5 fruit fly cellular contexts compared by ENCODE assay signal in the genomic region with DNA sequence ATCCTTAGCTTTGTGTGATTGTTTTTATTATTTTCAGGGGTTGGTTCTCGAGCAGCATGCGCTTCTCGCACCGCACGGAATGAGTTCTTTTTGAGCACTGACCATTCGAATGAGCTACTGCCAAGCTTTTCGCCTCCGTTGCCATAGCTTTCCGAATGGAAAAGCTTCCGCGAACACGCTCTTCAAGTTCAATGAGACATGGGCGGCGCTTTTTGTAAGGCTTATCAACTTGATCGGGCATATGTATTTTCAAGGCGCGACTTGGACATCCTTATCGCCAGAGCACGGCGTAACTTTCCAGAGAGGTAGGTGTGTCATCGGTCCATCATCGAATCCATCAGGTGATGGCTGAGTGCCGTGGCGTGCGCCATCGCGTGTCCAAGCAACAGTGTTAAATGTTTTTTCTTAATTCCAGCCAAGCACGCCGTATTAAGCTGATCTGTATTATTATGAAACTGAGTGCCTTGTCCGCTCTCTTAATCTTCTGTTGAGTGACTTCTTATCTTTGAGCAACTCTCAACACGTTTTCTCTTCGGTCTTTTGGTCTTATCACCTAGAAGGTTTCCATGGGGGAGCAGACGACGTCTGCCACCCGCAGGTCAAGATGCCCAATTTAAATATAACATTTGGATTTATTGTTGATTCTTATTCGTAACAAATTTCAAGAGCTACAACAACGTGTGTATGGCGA.
TF ChIP-seq lines count a peak whose summit lies in the region.

Gene AcCoAS, minus strand, starts transcription at position 368 of the 691 bp plus-strand sequence.

- peak; percentile 53 for TF ChIP-seq CTCF in whole organism, embryonic (GFP tag; optimal IDR thresholded peaks at IDR 0.05; lab: Kevin White, UChicago)

TF ChIP-seq in whole organism, adult, 20 proteins besides CTCF, POLR2A, EP300 and RAD21 (continues in another document):
- peak; percentile 45 for TF ChIP-seq Hr96 (GFP tag; optimal IDR thresholded peaks at IDR 0.05; lab: Kevin White, UChicago)
- peak; percentile 8 for TF ChIP-seq tj (GFP tag; optimal IDR thresholded peaks at IDR 0.05; lab: Kevin White, UChicago)
- TF ChIP-seq cic (GFP tag; optimal IDR thresholded peaks at IDR 0.05; lab: Kevin White, UChicago), result peak; percentile 87
- TF ChIP-seq CG1620 (GFP tag; optimal IDR thresholded peaks at IDR 0.05; lab: Kevin White, UChicago), result peak; percentile 18
- TF ChIP-seq Mnt (GFP tag; optimal IDR thresholded peaks at IDR 0.05; lab: Kevin White, UChicago), result peak; percentile 66
- peak; percentile 74 for TF ChIP-seq Crg-1 (GFP tag; optimal IDR thresholded peaks at IDR 0.05; lab: Kevin White, UChicago)
- peak; percentile 66 for TF ChIP-seq bab1 (GFP tag; optimal IDR thresholded peaks at IDR 0.05; lab: Kevin White, UChicago)
- peak; percentile 51 for TF ChIP-seq CG14711 (tag; optimal IDR thresholded peaks at IDR 0.05; lab: Kevin White, UChicago)
- TF ChIP-seq ovo (GFP tag; optimal IDR thresholded peaks at IDR 0.05; lab: Kevin White, UChicago), result no peak
- no peak for TF ChIP-seq Clk (GFP tag; optimal IDR thresholded peaks at IDR 0.05; lab: Kevin White, UChicago)
- TF ChIP-seq CG12768 (GFP tag; optimal IDR thresholded peaks at IDR 0.05; lab: Kevin White, UChicago), result peak; percentile 81
- TF ChIP-seq cnc (optimal IDR thresholded peaks at IDR 0.05; lab: Kevin White, UChicago), result no peak
- TF ChIP-seq CG5204 (GFP tag; optimal IDR thresholded peaks at IDR 0.05; lab: Kevin White, UChicago), result no peak
- TF ChIP-seq kay (GFP tag; lab: Kevin White, UChicago; ENCODE audit: borderline replicate concordance), result peak; percentile 96
- peak; percentile 72 for TF ChIP-seq CG7101 (tag; optimal IDR thresholded peaks at IDR 0.05; lab: Kevin White, UChicago)
- TF ChIP-seq CG33017 (tag; optimal IDR thresholded peaks at IDR 0.05; lab: Kevin White, UChicago), result peak; percentile 84

TF ChIP-seq in whole organism, embryonic, 481 proteins besides CTCF, POLR2A, EP300 and RAD21 (continues in another document):
- TF ChIP-seq pros (GFP tag; optimal IDR thresholded peaks at IDR 0.05; lab: Kevin White, UChicago) (peak; percentile 56), CHES-1-like (GFP tag; optimal IDR thresholded peaks at IDR 0.05; lab: Kevin White, UChicago) (peak; percentile 2), CG18764 (GFP tag; optimal IDR thresholded peaks at IDR 0.05; lab: Kevin White, UChicago) (no peak), CG13424 (tag; optimal IDR thresholded peaks at IDR 0.05; lab: Kevin White, UChicago) (peak; percentile 30), amos (GFP tag; IDR thresholded peaks at IDR 0.05; lab: Robert Waterston, UW; ENCODE audit: partially characterized antibody) (peak; percentile 51; the same call in 1 of the 2 replicates), tna (GFP tag; IDR thresholded peaks at IDR 0.05; lab: Robert Waterston, UW; ENCODE audit: partially characterized antibody) (peak; percentile 41; the same call in 1 of the 2 replicates), CG6175 (GFP tag; IDR thresholded peaks at IDR 0.05; lab: Robert Waterston, UW) (no peak), rib (GFP tag; IDR thresholded peaks at IDR 0.05; lab: Robert Waterston, UW) (peak; percentile 52; the same call in 1 of the 2 replicates), CG6854 (GFP tag; optimal IDR thresholded peaks at IDR 0.05; lab: Kevin White, UChicago) (peak; percentile 4), HLH54F (GFP tag; optimal IDR thresholded peaks at IDR 0.05; lab: Kevin White, UChicago) (peak; percentile 15), sd (tag; optimal IDR thresholded peaks at IDR 0.05; lab: Kevin White, UChicago) (peak; percentile 19), oc (tag; optimal IDR thresholded peaks at IDR 0.05; lab: Kevin White, UChicago) (no peak), CG6683 (GFP tag; optimal IDR thresholded peaks at IDR 0.05; lab: Kevin White, UChicago) (peak; percentile 6), CG16779 (GFP tag; IDR thresholded peaks at IDR 0.05; lab: Robert Waterston, UW) (0 out of 2 replicates have a peak, but pooled peaks have one; percentile 44), Pdp1 (GFP tag; optimal IDR thresholded peaks at IDR 0.05; lab: Kevin White, UChicago) (peak; percentile 16 to 87)

TF ChIP-seq in whole organism, prepupa, 60 proteins besides CTCF, POLR2A, EP300 and RAD21 (continues in another document):
- peak; percentile 40 for TF ChIP-seq pdm3 (GFP tag; optimal IDR thresholded peaks at IDR 0.05; lab: Kevin White, UChicago)
- TF ChIP-seq ss (GFP tag; optimal IDR thresholded peaks at IDR 0.05; lab: Kevin White, UChicago), result peak; percentile 44 to 58
- TF ChIP-seq CG8319 (GFP tag; optimal IDR thresholded peaks at IDR 0.05; lab: Kevin White, UChicago), result peak; percentile 33
- TF ChIP-seq Sox15 (GFP tag; optimal IDR thresholded peaks at IDR 0.05; lab: Kevin White, UChicago), result no peak
- TF ChIP-seq net (GFP tag; optimal IDR thresholded peaks at IDR 0.05; lab: Kevin White, UChicago), result peak; percentile 30
- no peak for TF ChIP-seq CG11902 (GFP tag; optimal IDR thresholded peaks at IDR 0.05; lab: Kevin White, UChicago)
- peak; percentile 37 for TF ChIP-seq Sox14 (GFP tag; optimal IDR thresholded peaks at IDR 0.05; lab: Kevin White, UChicago)
- TF ChIP-seq CG6163 (GFP tag; IDR thresholded peaks at IDR 0.05; lab: Robert Waterston, UW), result no peak; the same call in 2 of the 3 replicates
- peak; percentile 95 for TF ChIP-seq Eip78C (GFP tag; lab: Kevin White, UChicago)
- peak; percentile 29 for TF ChIP-seq CG6854 (GFP tag; optimal IDR thresholded peaks at IDR 0.05; lab: Kevin White, UChicago)
- peak; percentile 18 for TF ChIP-seq CG10669 (GFP tag; optimal IDR thresholded peaks at IDR 0.05; lab: Kevin White, UChicago)
- TF ChIP-seq Hr39 (GFP tag; optimal IDR thresholded peaks at IDR 0.05; lab: Kevin White, UChicago), result peak; percentile 22
- peak; percentile 53; the same call in 2 of the 3 replicates for TF ChIP-seq eg (GFP tag; IDR thresholded peaks at IDR 0.05; lab: Robert Waterston, UW)
- TF ChIP-seq Smox (GFP tag; optimal IDR thresholded peaks at IDR 0.05; lab: Kevin White, UChicago), result peak; percentile 41
- no peak for TF ChIP-seq salr (GFP tag; optimal IDR thresholded peaks at IDR 0.05; lab: Kevin White, UChicago)
- peak; percentile 39 for TF ChIP-seq lz (GFP tag; optimal IDR thresholded peaks at IDR 0.05; lab: Kevin White, UChicago)
- peak; percentile 44 for TF ChIP-seq CG16779 (tag; optimal IDR thresholded peaks at IDR 0.05; lab: Kevin White, UChicago)

TF ChIP-seq in whole organism, pupa, 21 proteins besides CTCF, POLR2A, EP300 and RAD21 (continues in another document):
- peak; percentile 43 for TF ChIP-seq gl (tag; optimal IDR thresholded peaks at IDR 0.05; lab: Kevin White, UChicago)
- TF ChIP-seq Pif1B (GFP tag; optimal IDR thresholded peaks at IDR 0.05; lab: Kevin White, UChicago), result no peak
- TF ChIP-seq CG13204 (GFP tag; optimal IDR thresholded peaks at IDR 0.05; lab: Kevin White, UChicago), result no peak
- peak; percentile 28; the same call in 1 of the 2 replicates for TF ChIP-seq Ets98B (GFP tag; IDR thresholded peaks at IDR 0.05; lab: Robert Waterston, UW)
- TF ChIP-seq CG8301 (tag; optimal IDR thresholded peaks at IDR 0.05; lab: Kevin White, UChicago), result no peak
- peak; percentile 53 for TF ChIP-seq Snoo (tag; optimal IDR thresholded peaks at IDR 0.05; lab: Kevin White, UChicago)
- TF ChIP-seq CG17806 (tag; optimal IDR thresholded peaks at IDR 0.05; lab: Kevin White, UChicago), result no peak
- peak; percentile 34 for TF ChIP-seq Pif1A (GFP tag; optimal IDR thresholded peaks at IDR 0.05; lab: Kevin White, UChicago)
- TF ChIP-seq CG12605 (GFP tag; IDR thresholded peaks at IDR 0.05; lab: Robert Waterston, UW), result no peak; the same call in none of the 2 replicates
- TF ChIP-seq CG15710 (tag; optimal IDR thresholded peaks at IDR 0.05; lab: Kevin White, UChicago), result peak; percentile 30
- TF ChIP-seq EcR (GFP tag; optimal IDR thresholded peaks at IDR 0.05; lab: Kevin White, UChicago), result peak; percentile 67
- no peak for TF ChIP-seq CG34367 (tag; optimal IDR thresholded peaks at IDR 0.05; lab: Kevin White, UChicago)
- TF ChIP-seq rn (GFP tag; IDR thresholded peaks at IDR 0.05; lab: Robert Waterston, UW), result no peak
- no peak for TF ChIP-seq CG10348 (GFP tag; IDR thresholded peaks at IDR 0.05; lab: Robert Waterston, UW)
- TF ChIP-seq CG8159 (tag; optimal IDR thresholded peaks at IDR 0.05; lab: Kevin White, UChicago), result peak; percentile 11
- TF ChIP-seq D1 (tag; optimal IDR thresholded peaks at IDR 0.05; lab: Kevin White, UChicago), result no peak
- no peak for TF ChIP-seq CG14655 (GFP tag; optimal IDR thresholded peaks at IDR 0.05; lab: Kevin White, UChicago)
- TF ChIP-seq CG32121 (GFP tag; IDR thresholded peaks at IDR 0.05; lab: Robert Waterston, UW), result peak; percentile 39; the same call in 1 of the 2 replicates
- peak; percentile 81 for TF ChIP-seq CG4496 (GFP tag; IDR thresholded peaks at IDR 0.05; lab: Robert Waterston, UW)

TF ChIP-seq in whole organism, wandering third instar larva, 38 proteins besides CTCF, POLR2A, EP300 and RAD21 (continues in another document):
- TF ChIP-seq Sp1 (GFP tag; optimal IDR thresholded peaks at IDR 0.05; lab: Kevin White, UChicago) (peak; percentile 55), ey (GFP tag; optimal IDR thresholded peaks at IDR 0.05; lab: Kevin White, UChicago) (peak; percentile 62), brk (GFP tag; optimal IDR thresholded peaks at IDR 0.05; lab: Kevin White, UChicago) (peak; percentile 29), rgr (GFP tag; optimal IDR thresholded peaks at IDR 0.05; lab: Kevin White, UChicago) (peak; percentile 67), Rel (GFP tag; optimal IDR thresholded peaks at IDR 0.05; lab: Kevin White, UChicago) (no peak), Rel (tag; optimal IDR thresholded peaks at IDR 0.05; lab: Kevin White, UChicago) (peak; percentile 33), Hnf4 (GFP tag; optimal IDR thresholded peaks at IDR 0.05; lab: Kevin White, UChicago) (peak; percentile 15), Vsx2 (GFP tag; optimal IDR thresholded peaks at IDR 0.05; lab: Kevin White, UChicago; ENCODE audit: partially characterized antibody) (no peak), Hr83 (GFP tag; optimal IDR thresholded peaks at IDR 0.05; lab: Kevin White, UChicago; ENCODE audit: poor library complexity, severe bottlenecking) (peak; percentile 67), Jra (GFP tag; optimal IDR thresholded peaks at IDR 0.05; lab: Kevin White, UChicago) (peak; percentile 47), psq (GFP tag; optimal IDR thresholded peaks at IDR 0.05; lab: Kevin White, UChicago) (peak; percentile 29), foxo (GFP tag; optimal IDR thresholded peaks at IDR 0.05; lab: Kevin White, UChicago) (peak; percentile 8 to 74), h (GFP tag; optimal IDR thresholded peaks at IDR 0.05; lab: Kevin White, UChicago) (peak; percentile 87), fru (GFP tag; optimal IDR thresholded peaks at IDR 0.05; lab: Kevin White, UChicago) (peak; percentile 63), dl (GFP tag; optimal IDR thresholded peaks at IDR 0.05; lab: Kevin White, UChicago; ENCODE audit: insufficient read depth in 1 of 2, partially characterized antibody in 2 of 2) (no peak), HLH106 (tag; optimal IDR thresholded peaks at IDR 0.05; lab: Kevin White, UChicago) (peak; percentile 31), br (GFP tag; optimal IDR thresholded peaks at IDR 0.05; lab: Kevin White, UChicago) (peak; percentile 68), pan (optimal IDR thresholded peaks at IDR 0.05; lab: Kevin White, UChicago) (no peak), woc (GFP tag; optimal IDR thresholded peaks at IDR 0.05; lab: Kevin White, UChicago) (no peak), OdsH (GFP tag; optimal IDR thresholded peaks at IDR 0.05; lab: Kevin White, UChicago) (peak; percentile 65)
